Worm (Caenorhabditis elegans): ENCODE data around the gene F08H9.4.

F08H9.4 gene

DNA sequence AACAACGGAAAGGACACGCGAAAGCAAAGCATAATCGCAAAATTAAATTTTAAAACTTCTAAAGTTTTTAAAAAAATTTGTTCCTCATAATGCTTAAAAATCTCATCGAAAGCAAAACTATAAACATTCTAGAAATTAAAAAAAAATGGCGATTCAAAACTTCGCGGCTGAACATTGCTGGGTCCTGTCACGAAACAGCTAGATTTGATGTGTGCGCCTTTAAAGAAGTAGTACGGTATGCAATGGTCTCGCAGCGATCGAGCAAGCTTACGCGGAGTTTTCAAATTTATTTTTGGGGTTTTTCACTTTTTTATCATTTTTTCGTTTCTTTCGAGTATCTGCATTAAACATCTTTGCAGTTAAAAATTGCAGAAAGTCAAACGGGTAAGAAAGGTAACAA, 7.2 kb downstream of the F08H9.4 start, which contains the start of gene coh-3:
coh-3 (plus strand) TSS at position 353 of the 400 bp plus-strand sequence.
- TF ChIP-seq ceh-2 (tag; optimal IDR thresholded peaks at IDR 0.05) = no peak
- no peak for TF ChIP-seq npax-4 (tag; optimal IDR thresholded peaks at IDR 0.05)
- TF ChIP-seq C38D4.7 (GFP tag; optimal IDR thresholded peaks at IDR 0.05) = no peak
- TF ChIP-seq C08G9.2 (tag; optimal IDR thresholded peaks at IDR 0.05) = no peak
- no peak for TF ChIP-seq madf-2 (tag; optimal IDR thresholded peaks at IDR 0.05)
- no peak for TF ChIP-seq sox-4 (tag; optimal IDR thresholded peaks at IDR 0.05)
- no peak for TF ChIP-seq fkh-6 (tag; optimal IDR thresholded peaks at IDR 0.05)
- TF ChIP-seq elt-2 (tag; optimal IDR thresholded peaks at IDR 0.05) = no peak
- TF ChIP-seq syd-9 (tag; optimal IDR thresholded peaks at IDR 0.05) = no peak
- no peak for TF ChIP-seq zip-5 (tag; optimal IDR thresholded peaks at IDR 0.05)
- TF ChIP-seq K02D7.2 (tag; optimal IDR thresholded peaks at IDR 0.05) = no peak
- TF ChIP-seq pag-3 (tag; optimal IDR thresholded peaks at IDR 0.05; ENCODE audit: borderline replicate concordance) = no peak

DNA sequence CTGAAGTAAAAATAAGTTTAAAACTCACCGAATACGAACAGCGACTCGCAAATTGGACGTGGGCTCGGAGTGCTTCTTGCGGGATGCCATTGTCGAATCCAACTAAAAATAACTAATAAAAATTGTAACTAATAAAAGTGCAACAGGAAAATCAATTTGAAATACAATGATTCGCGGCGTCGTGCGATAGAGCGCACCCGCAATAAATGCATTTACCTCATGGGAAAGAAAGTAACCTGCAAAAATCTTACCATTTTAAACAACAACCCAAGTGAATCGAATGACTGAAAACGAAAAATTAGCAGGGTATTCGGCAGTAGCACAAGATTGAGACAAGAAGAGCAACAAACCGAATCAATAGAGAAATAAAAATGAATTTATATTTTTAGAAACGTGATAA, 7.6 kb downstream of the F08H9.4 start, which contains the start of gene bmk-1:
bmk-1 (minus strand) TSS at position 359 of the 400 bp plus-strand sequence.
- TF ChIP-seq syd-9 (tag; optimal IDR thresholded peaks at IDR 0.05) (no peak), unc-42 (tag; optimal IDR thresholded peaks at IDR 0.05) (peak; percentile 48)

DNA sequence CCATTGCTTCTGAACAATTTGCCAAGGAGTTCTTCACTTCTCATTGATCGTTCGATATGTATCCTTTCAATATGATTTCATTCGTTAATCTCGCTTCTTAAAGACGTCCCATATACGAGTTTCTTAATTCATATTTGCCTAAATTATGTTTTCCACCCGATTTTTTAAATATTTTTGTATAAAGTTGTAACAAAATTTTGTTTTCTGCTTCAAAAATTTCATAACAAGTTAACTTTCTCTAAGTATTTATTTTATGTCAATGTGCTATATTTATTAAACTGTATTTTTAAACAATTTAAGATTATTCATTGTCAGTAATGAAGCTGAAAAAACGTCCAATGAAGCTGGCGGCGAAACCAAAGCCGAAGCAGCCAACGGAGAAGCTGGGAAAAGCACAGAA, 14.8 kb downstream of the F08H9.4 start, which contains the start of gene F23B12.7:
F23B12.7 (plus strand) TSS at position 301 of the 400 bp plus-strand sequence.
- TF ChIP-seq ceh-45 (GFP tag; IDR thresholded peaks at IDR 0.05) (no peak), mec-3 (tag; optimal IDR thresholded peaks at IDR 0.05; ENCODE audit: borderline replicate concordance) (no peak), ceh-48 (tag; optimal IDR thresholded peaks at IDR 0.05) (no peak), ztf-16 (tag; optimal IDR thresholded peaks at IDR 0.05) (no peak), tbx-2 (tag; optimal IDR thresholded peaks at IDR 0.05) (no peak), che-1 (tag; optimal IDR thresholded peaks at IDR 0.05) (no peak), pag-3 (tag; optimal IDR thresholded peaks at IDR 0.05; ENCODE audit: borderline replicate concordance) (no peak), hlh-30 (tag; optimal IDR thresholded peaks at IDR 0.05; ENCODE audit: insufficient read depth) (no peak), pha-4 (tag; optimal IDR thresholded peaks at IDR 0.05) (no peak)

DNA sequence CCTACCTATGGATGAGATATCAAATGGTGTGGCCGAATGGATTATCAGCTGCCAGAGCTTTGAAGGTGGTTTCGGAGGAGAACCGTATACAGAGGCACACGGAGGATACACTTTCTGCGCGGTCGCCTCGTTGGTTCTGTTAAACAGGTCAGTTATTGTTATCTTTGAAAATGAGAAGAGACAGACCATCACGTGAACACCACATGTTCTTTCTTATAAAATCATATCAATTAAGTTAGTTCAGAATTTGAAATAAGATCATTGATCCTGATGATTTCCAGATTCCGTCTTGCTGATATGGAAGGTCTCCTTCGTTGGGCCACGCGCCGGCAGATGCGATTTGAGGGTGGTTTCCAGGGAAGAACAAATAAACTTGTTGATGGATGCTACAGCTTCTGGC, 15.6 kb downstream of the F08H9.4 start:
- no peak for TF ChIP-seq ceh-45 (GFP tag; IDR thresholded peaks at IDR 0.05)
- no peak for TF ChIP-seq pha-4 (tag; optimal IDR thresholded peaks at IDR 0.05)

DNA sequence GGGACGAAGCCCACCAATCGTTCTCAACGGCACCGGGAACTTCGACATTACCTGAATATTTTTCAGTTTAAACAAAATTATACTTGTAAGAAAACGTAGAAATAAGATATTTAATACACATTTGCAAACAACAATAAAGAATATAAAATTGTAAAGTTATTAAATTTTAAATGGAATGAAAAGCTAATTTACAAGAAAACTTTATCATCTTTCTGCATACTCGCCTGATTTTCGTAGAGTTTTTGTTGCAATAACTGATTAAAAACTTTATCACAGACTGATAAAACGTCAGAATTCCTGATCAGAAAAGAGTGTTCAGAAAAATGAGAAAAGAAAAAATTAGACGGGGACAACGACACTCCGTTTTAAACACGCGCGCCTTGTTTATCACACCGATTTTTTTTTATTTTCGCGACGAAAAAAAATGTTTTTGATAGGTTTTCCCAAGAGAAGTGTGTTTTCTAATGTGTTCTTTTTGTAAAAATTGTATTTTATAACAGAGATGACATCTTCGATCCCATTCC, 16.9 kb downstream of the F08H9.4 start, which contains the start of the genes dlat-1 and fntb-1:
dlat-1 (minus strand) TSS at position 51 of the 524 bp plus-strand sequence.
fntb-1 (plus strand) TSS at position 412 of the 524 bp plus-strand sequence.
- TF ChIP-seq ceh-34 (tag; optimal IDR thresholded peaks at IDR 0.05) (no peak), elt-2 (tag; optimal IDR thresholded peaks at IDR 0.05) (peak; percentile 89)

DNA sequence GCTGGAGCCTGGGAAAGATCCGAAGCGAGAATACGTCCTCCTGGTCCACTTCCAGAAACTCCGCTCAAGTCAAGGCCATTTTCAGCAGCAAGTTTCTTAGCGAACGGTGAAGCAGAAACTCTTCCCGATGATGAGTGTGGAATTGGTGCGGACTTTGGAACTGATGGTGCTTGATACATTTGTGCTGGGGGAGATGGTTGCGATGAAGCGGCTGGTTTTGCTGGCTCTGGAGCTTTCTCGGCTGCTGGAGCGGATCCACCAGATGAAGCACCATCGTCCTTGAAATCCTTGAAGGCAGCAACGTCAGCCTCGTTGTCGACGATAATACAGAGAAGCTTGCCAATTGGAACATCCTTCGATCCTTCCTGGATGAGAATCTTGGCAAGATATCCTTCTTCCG, 17.8 kb downstream of the F08H9.4 start:
- TF ChIP-seq Y22D7AL.16 (tag; optimal IDR thresholded peaks at IDR 0.05) (no peak), pat-9 (tag; optimal IDR thresholded peaks at IDR 0.05) (no peak)

DNA sequence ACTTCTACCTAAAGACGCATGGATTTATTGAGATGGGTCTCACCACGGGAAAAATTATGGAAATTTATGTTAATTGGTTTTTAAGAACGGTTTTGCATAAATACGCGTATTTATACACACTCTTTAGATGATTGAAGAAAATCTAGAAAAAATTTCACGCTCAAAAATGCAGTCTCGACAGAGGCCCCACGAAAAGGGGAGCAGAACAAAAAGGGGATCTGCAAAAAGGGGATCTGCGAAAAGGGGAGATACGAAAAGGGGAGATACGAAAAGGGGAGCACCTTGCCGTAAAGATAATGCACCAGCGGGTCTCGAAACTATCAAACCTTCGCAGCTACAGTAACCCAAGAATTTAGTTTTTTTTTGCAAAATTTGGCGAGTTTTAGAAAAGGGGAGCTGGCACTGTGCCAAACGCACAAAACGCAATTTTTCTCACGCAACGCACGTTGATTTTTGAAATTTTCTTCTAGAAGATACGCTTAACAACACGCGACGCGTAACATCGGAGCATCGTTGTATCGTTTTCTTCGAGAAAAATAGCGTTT, 20.7 kb downstream of the F08H9.4 start:
- peak; percentile 34 for TF ChIP-seq dmd-4 (tag; optimal IDR thresholded peaks at IDR 0.05; ENCODE audit: borderline replicate concordance)
- peak; percentile 25 for TF ChIP-seq fax-1 (tag; optimal IDR thresholded peaks at IDR 0.05)
- peak; percentile 50 for TF ChIP-seq ceh-14 (tag; optimal IDR thresholded peaks at IDR 0.05)
- peak; percentile 83 for TF ChIP-seq ceh-31 (tag; optimal IDR thresholded peaks at IDR 0.05)
- TF ChIP-seq ceh-2 (tag; optimal IDR thresholded peaks at IDR 0.05) = peak; percentile 45
- TF ChIP-seq C08G9.2 (tag; optimal IDR thresholded peaks at IDR 0.05) = peak; percentile 68
- peak; percentile 50 for TF ChIP-seq lim-6 (tag; optimal IDR thresholded peaks at IDR 0.05)
- TF ChIP-seq tbx-7 (tag; optimal IDR thresholded peaks at IDR 0.05) = peak; percentile 25
- TF ChIP-seq rnt-1 (tag; optimal IDR thresholded peaks at IDR 0.05) = peak; percentile 14
- peak; percentile 72 for TF ChIP-seq tbx-2 (tag; optimal IDR thresholded peaks at IDR 0.05)
- TF ChIP-seq zip-5 (tag; optimal IDR thresholded peaks at IDR 0.05) = peak; percentile 23

All from whole organism, late embryonic.